Worm (Caenorhabditis elegans) whole organism, L4/young adult: ENCODE data around the gene oac-41.

Experiments used
- W03F9.2 ChIP-seq: fragments of 150-350 bp; optimal IDR thresholded peaks from 2 replicates; lab custom pipeline; 2014; ENCODE audit warnings: missing biosample characterization, missing genetic modification characterization
- dao-5 ChIP-seq: sonication (generic microtip); optimal IDR thresholded peaks from 2 replicates; lab custom pipeline; 2016; ENCODE audit warnings: missing genotype, missing genetic modification characterization, moderate library complexity, missing compliant biosample characterization
- him-1 ChIP-seq: sonication (generic microtip); optimal IDR thresholded peaks from 2 replicates; lab custom pipeline; 2016; ENCODE audit warnings: missing genotype, missing genetic modification reagents, missing genetic modification characterization, missing compliant biosample characterization

The oac-41 gene

DNA sequence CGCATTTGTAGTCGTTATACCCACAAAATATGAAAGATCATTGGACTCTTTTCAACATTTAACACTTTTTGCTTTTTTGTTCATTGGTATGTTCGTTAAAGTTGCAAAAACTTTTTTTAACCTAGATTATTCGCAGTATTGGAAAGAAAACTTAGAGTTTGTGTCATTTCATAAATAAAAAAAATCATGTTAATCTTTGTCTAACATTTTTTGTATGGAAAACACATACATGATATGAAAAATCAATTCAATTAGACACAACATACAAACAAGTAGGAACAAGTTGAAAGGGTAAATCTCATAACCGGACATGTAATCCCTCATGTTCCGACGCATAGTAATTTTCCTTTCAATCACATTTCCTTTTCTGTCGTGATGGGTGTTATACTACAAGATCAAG, 20.8 kb downstream of the oac-41 start, which contains the start of gene F59E11.2:
F59E11.2 (plus strand) TSS at position 301 of the 400 bp plus-strand sequence.
- TF ChIP-seq W03F9.2 (tag; lab: Kevin White, UChicago) (no peak), him-1 (no peak), dao-5 (tag; lab: Kevin White, UChicago) (no peak)

DNA sequence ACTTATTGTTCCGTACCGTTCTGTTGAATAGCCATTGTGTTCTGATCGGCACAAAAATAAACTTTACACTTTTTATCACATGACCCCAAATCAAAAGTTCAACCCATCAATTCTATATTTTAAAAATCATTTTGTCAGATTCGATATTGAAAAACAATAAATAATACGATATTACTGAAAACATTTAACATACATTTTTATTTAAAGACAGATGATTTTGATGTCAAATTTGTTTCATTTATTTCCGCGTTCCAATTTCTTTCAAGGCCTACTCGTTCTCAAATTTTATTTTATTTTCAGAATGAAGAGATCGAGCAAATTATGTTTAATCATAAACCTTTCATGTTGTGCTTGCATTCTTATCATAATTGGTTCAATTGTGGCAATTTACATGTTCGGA, 27.2 kb downstream of the oac-41 start, which contains the start of gene F59E11.5:
F59E11.5 (plus strand) TSS at position 301 of the 400 bp plus-strand sequence.
- no peak for TF ChIP-seq W03F9.2 (tag; lab: Kevin White, UChicago)

DNA sequence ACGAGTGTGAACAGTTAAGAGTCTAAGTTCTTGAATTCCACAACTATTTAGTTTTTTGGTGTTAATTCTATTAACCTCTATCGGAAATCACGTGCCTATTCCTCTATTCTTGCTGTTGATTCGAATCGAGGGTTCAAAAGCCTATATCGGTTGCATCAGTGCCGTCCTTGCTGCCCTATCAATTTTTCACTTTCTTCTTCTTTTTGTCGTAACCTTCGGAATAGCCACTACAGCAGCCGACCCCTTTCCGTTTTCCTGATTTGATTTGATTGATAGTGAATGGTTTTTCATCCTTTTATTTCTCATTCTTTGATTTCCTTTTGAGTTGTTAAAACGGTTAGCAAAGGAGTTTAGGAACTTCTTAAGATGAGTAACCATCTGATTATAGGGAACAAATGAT, 27.7 kb downstream of the oac-41 start:
- TF ChIP-seq W03F9.2 (tag; lab: Kevin White, UChicago) (no peak), him-1 (no peak), dao-5 (tag; lab: Kevin White, UChicago) (no peak)

DNA sequence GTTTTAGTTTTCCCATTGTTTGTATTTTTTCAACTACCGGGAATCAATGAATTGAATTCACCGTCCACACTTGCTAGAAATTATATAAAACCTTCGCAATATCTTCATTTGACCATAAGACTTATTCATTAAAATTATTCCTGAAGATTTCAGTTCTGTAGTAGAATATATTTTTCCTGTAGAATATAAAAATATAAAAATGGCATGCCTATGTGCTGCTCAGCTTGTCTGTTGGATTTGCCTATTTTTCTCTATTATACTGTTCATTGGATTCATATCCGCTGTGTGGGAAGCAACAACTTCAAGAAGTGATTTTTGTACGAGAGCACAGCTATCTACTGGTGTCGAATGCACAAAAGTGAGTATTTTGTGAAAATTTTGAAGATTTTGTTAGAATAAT, 30.3 kb downstream of the oac-41 start, which contains the start of gene F59E11.6:
F59E11.6 (plus strand) TSS at position 111 of the 400 bp plus-strand sequence.
- TF ChIP-seq W03F9.2 (tag; lab: Kevin White, UChicago) (no peak), him-1 (no peak), dao-5 (tag; lab: Kevin White, UChicago) (no peak)

DNA sequence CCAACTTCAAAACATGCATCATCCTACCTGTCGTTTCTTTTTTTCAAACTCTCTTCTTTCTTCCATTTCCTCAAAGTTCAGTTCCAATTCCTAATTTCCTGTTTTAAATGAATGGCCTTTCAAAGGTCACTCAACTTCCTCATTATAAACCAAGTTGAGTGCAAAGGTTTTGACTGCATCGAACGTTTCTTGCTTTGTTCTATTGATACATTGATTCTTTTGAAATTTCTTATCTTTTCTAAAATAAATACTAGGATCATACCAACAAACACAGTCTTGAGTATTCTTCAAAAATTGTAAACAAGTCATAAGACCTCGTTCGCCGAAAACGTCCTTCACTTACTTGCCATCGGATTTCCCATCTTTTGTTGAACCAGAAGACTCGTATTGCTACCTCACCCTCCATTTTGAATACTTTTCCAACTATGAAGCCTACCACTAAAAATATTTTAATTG, 31.8 kb downstream of the oac-41 start, which contains the start of gene F59E11.7:
F59E11.7 (plus strand) TSS at position 51 of the 456 bp plus-strand sequence.
- TF ChIP-seq W03F9.2 (tag; lab: Kevin White, UChicago) (no peak), dao-5 (tag; lab: Kevin White, UChicago) (no peak), him-1 (no peak)

DNA sequence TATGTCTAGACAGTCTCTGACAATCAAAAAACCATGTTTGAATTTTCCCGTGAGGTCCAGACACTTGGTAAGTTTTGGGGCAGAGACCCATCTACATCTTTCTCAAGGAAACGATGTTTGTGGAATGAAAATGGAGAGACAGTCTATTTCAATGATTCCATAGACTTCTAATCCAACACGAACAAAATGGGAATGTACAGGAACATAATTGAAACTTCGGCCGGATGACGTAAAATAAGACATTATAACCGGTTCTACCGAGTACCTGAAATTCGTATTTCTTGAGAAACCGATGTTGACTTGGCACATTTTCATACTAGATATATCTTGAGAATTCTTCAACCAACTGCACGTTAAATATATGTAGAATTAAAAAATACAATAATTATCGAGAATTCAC, 33.9 kb downstream of the oac-41 start, which contains the start of gene str-87:
str-87 (minus strand) TSS at position 101 of the 400 bp plus-strand sequence.
- TF ChIP-seq him-1 (no peak), W03F9.2 (tag; lab: Kevin White, UChicago) (no peak), dao-5 (tag; lab: Kevin White, UChicago) (no peak)

DNA sequence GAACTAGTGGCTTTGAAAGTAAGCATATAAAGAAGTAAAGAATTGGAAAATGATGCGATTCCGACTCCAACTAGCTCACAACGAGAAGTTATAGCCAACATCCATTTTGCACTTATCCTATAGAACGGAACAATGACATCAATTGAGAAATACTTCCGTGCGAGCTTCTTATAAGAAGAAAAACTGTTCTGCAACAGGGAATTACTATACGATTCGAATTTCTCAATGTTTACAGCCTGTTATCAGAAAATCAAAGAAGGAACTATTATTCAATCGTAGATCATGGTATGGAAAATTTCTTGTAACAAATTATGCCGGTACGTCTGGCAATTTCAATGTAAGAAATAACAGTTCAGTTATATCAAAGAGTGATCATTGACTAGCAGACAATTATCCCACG, 36.2 kb downstream of the oac-41 start, which contains the start of gene str-85:
str-85 (minus strand) TSS at position 101 of the 400 bp plus-strand sequence.
- no peak for TF ChIP-seq W03F9.2 (tag; lab: Kevin White, UChicago)
- no peak for TF ChIP-seq dao-5 (tag; lab: Kevin White, UChicago)
- TF ChIP-seq him-1: no peak

DNA sequence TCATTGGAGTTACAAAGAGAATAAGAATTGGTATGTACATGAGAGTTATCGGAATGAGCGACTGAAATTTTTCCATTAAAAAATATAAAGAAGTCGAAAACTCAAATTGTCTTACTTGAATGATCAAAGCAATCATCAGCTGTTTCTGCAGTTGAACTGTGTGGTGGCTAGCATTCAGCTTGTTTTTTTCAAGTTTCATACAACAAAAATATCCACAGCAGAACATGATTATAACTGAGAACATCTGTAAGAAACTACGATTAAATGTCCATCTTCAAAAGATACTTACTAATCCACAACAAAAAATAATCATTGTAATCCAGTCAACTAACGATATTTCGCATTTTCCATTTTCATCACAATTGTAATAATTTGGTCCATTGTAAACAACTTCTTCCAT, 37.2 kb downstream of the oac-41 start:
- no peak for TF ChIP-seq W03F9.2 (tag; lab: Kevin White, UChicago)
- no peak for TF ChIP-seq him-1
- no peak for TF ChIP-seq dao-5 (tag; lab: Kevin White, UChicago)

DNA sequence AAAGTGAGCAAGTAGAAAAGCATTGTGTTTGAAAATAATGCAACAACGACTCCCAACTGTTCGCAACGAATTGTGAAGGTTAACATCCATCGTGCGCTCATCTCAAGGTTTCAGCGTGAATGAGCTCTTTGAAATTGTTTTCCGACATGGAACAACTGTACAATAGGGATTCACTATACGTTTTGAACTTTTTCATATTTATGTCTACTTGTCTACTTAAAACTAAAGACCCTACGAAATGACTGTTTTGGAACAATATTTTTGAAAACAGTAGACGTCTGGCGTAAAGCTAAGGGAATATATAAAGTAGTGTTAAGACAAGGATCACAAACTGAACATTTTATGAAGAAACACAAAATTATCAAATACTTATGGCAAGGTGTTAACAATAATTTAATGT, 38.4 kb downstream of the oac-41 start, which contains the start of gene str-86:
str-86 (minus strand) TSS at position 101 of the 400 bp plus-strand sequence.
- TF ChIP-seq him-1: no peak
- no peak for TF ChIP-seq W03F9.2 (tag; lab: Kevin White, UChicago)
- TF ChIP-seq dao-5 (tag; lab: Kevin White, UChicago): no peak

DNA sequence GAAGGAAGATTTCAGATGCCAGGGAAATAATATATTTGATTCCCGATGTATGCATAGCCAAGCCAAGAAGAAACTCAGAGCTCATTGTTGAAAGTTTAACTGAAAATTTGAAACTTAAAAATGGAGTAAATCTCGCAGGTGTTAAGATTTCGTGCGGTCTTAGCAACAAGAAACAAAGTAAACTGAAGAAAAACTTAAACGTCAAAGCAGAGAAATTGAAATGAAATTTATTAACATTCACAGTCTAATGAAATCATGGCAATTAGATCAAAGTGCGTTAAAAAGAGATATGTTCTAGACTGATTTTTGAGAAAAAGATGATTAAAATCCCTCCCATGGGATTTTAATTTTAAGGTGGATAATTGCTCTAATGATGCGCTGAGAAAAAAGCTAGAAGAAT, 41.1 kb downstream of the oac-41 start, which contains the start of gene str-84:
str-84 (minus strand) TSS at position 101 of the 400 bp plus-strand sequence.
- TF ChIP-seq W03F9.2 (tag; lab: Kevin White, UChicago) (no peak), him-1 (no peak), dao-5 (tag; lab: Kevin White, UChicago) (no peak)

DNA sequence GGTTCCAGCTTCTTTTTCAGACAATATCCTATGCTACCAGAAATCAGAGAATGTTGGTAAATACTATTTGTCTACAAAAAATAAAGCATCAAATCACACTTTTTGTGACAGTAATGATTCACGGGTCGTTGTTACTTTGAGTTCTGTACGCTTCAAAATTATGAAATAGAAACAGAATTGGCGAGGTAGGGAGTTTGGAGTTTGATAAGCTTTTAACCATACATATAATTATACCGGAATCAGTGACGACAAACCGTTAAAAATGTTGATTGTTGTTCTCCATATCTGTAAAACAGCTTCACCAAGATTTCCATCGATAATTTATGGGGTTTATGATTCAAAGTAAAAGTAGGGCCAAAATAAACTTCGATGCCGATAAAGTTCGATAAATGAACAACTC, 44.1 kb downstream of the oac-41 start:
- TF ChIP-seq him-1: no peak
- no peak for TF ChIP-seq dao-5 (tag; lab: Kevin White, UChicago)
- no peak for TF ChIP-seq W03F9.2 (tag; lab: Kevin White, UChicago)

DNA sequence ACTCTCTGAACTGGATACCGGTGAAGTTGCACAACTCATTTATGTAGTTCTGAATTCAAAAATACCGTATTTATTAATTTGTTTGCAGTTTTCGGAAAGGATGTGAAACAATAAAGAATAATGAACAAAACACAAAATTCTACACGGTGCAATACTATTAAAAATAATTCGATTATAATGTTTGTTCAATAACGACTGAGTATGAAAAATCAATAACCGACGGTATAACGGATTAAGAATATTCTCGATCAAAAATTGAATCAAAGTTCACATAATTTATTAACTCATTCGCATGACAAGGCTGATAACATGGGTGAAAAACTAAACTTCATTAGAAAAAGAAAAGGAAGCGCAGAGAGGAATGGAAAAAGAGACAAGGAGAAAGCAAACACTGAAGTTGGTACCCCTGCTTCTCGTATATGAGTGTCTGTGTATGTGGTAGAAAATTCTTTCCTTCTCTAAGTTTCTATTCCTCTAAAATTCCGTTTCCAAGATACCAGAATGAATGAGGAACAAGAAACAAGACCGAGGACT, 47.0 kb downstream of the oac-41 start, which contains the start of gene nhr-143:
nhr-143 (minus strand) TSS at position 51 of the 534 bp plus-strand sequence.
- TF ChIP-seq him-1 (no peak), W03F9.2 (tag; lab: Kevin White, UChicago) (no peak), dao-5 (tag; lab: Kevin White, UChicago) (no peak)

DNA sequence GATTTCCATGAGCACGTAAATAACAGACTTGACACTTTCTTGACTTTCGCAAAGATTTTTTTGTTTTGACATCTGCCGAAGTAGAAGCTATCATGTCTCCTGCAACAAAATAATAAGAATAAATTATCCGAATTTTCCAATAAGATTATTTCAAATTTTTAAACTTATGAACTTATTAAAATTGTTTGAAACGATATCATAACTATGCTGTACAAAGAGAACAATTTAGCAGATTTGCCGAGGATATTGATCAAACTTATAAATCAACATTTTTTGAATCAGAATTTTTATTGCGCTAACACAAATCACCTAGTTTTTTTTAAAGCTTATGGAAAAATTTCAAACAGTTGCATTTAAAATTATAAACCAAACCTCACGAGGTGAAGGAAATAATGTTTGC, 49.7 kb downstream of the oac-41 start, which contains the start of gene nhr-195:
nhr-195 (minus strand) TSS at position 101 of the 400 bp plus-strand sequence.
- no peak for TF ChIP-seq W03F9.2 (tag; lab: Kevin White, UChicago)
